Fruit fly (Drosophila melanogaster) whole organism, wandering third instar larva: ENCODE results near the gene Smyd3.

ENCODE experiments used
- Abd-B ChIP-seq: fragments of >200 bp; optimal IDR thresholded peaks from 2 replicates; lab custom pipeline; 2017; ENCODE audit warnings: missing biosample characterization, missing genetic modification characterization
- Myc ChIP-seq: fragments of >200 bp; optimal IDR thresholded peaks from 2 replicates; lab custom pipeline; 2017
- OdsH ChIP-seq: fragments of 200-800 bp; sonication (Bioruptor generic); optimal IDR thresholded peaks from 2 replicates; lab custom pipeline; 2016; ENCODE audit warnings: missing biosample characterization, mild to moderate bottlenecking, missing genetic modification characterization
- Rel ChIP-seq, 2 experiments: fragments of 200-800 bp; sonication (Bioruptor generic) in 1 of 2; optimal IDR thresholded peaks; 2 replicates in 1 of 2; 3 replicates in 1 of 2; lab custom pipeline; 2016 to 2019; ENCODE audit warnings: mild to moderate bottlenecking in 2 of 2, missing biosample characterization in 2 of 2, missing genetic modification characterization in 2 of 2, moderate library complexity in 1 of 2
- Vsx2 ChIP-seq: fragments of 200-300, 225-300 bp; sonication (Bioruptor generic); optimal IDR thresholded peaks from 2 replicates; lab custom pipeline; 2018; ENCODE audit warnings: missing biosample characterization, missing genetic modification characterization; ENCODE audit not compliant: partially characterized antibody
- dmrt93B ChIP-seq: fragments of 200-800 bp; sonication (Bioruptor generic); optimal IDR thresholded peaks from 2 replicates; lab custom pipeline; 2018; ENCODE audit warnings: missing biosample characterization, mild to moderate bottlenecking, missing genetic modification characterization
- fru ChIP-seq: fragments of 200-800 bp; sonication (Bioruptor generic); optimal IDR thresholded peaks from 3 replicates; lab custom pipeline; 2016; ENCODE audit warnings: missing biosample characterization, mild to moderate bottlenecking, missing genetic modification characterization
- h ChIP-seq: fragments of 200-800 bp; sonication (Bioruptor generic); optimal IDR thresholded peaks from 3 replicates; lab custom pipeline; 2016; ENCODE audit warnings: missing biosample characterization, mild to moderate bottlenecking, missing genetic modification characterization
- jim ChIP-seq: fragments of 175-275, 200-325 bp; sonication (Bioruptor generic); optimal IDR thresholded peaks from 2 replicates; lab custom pipeline; 2016; ENCODE audit warnings: missing biosample characterization, mild to moderate bottlenecking, missing genetic modification characterization
- pan ChIP-seq: fragments of >200 bp; optimal IDR thresholded peaks from 2 replicates; lab custom pipeline; 2017
- usp ChIP-seq: fragments of >200 bp; optimal IDR thresholded peaks from 2 replicates; lab custom pipeline; 2017; ENCODE audit warnings: missing biosample characterization, missing genetic modification characterization
- woc ChIP-seq: sonication (Bioruptor generic); optimal IDR thresholded peaks from 2 replicates; lab custom pipeline; 2016; ENCODE audit warnings: missing biosample characterization, mild to moderate bottlenecking, missing genetic modification characterization

DNA sequence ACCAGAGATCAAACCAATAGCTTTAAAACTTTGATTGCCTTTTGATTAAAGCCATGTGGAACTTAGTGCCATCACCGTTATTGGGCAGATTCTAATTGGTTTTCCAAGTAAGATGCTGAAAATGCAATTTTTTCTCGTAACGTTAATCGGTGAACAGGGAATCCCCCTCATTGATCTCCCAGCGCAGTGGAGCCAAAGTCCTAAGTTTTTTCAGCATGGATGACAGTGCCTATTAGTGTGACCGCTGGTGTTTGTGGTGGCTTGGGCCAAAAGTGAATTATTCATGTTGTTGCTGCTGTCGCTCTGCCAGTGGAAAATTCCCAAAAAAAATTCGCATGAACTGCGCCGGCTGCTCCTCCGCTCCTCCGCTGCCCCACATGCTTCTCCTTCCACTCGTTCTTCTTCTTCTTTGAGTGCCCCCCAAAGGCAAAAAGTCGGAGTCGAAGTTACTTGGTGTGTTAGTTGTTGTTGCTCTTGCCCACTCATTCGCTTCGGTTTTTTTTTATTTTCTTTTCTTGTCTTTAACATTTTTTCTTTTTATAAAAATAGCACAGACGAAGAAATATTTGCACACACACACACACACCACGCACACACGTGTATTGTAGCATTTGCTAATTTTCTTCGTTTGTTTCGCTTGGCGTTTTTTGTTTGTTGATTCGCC is 39.4 kb upstream of the Smyd3 start:
- no peak for TF ChIP-seq Rel (GFP tag; optimal IDR thresholded peaks at IDR 0.05; lab: Kevin White, UChicago)
- peak; percentile 83 for TF ChIP-seq Rel (tag; optimal IDR thresholded peaks at IDR 0.05; lab: Kevin White, UChicago)
- no peak for TF ChIP-seq Vsx2
- TF ChIP-seq Myc (lab: Kevin White, UChicago) = no peak
- no peak for TF ChIP-seq pan
- no peak for TF ChIP-seq jim (GFP tag; lab: Kevin White, UChicago)
- TF ChIP-seq dmrt93B (GFP tag; lab: Kevin White, UChicago) = peak; percentile 62
- no peak for TF ChIP-seq Abd-B (GFP tag; lab: Kevin White, UChicago)
- TF ChIP-seq h (GFP tag; lab: Kevin White, UChicago) = peak; percentile 65
- no peak for TF ChIP-seq OdsH (GFP tag; lab: Kevin White, UChicago)
- peak; percentile 58 for TF ChIP-seq fru (GFP tag; lab: Kevin White, UChicago)
- no peak for TF ChIP-seq usp (GFP tag; lab: Kevin White, UChicago)
- TF ChIP-seq woc (GFP tag; lab: Kevin White, UChicago) = no peak
